Fruit fly (Drosophila melanogaster) whole organism, embryonic: ENCODE results near the gene cbt.
A peak's percentile ranks its signal among the peaks of the same experiment; 100 is the strongest.

Source experiments
- B-H1 ChIP-seq: fragments of 200-800 bp; sonication (Bioruptor generic); IDR thresholded peaks from 3 replicates; pipeline ENCODE4 v1.3.6; 2022; ENCODE audit warnings: missing biosample characterization, missing genetic modification characterization
- CG12769 ChIP-seq: fragments of 200-800 bp; sonication (Bioruptor generic); optimal IDR thresholded peaks from 2 replicates; lab custom pipeline; 2019; ENCODE audit warnings: missing biosample characterization, mild to moderate bottlenecking, missing genetic modification characterization, moderate library complexity
- CG13287 ChIP-seq: fragments of 200-800 bp; sonication (Bioruptor generic); IDR thresholded peaks from 2 replicates; pipeline ENCODE4 v1.3.6; 2022; ENCODE audit warnings: missing biosample characterization, missing genetic modification characterization; ENCODE audit not compliant: partially characterized antibody
- CG13296 ChIP-seq: fragments of 200-800 bp; sonication (Bioruptor generic); optimal IDR thresholded peaks from 3 replicates; lab custom pipeline; 2018; ENCODE audit warnings: missing biosample characterization, mild to moderate bottlenecking, missing genetic modification characterization
- CG14014 ChIP-seq: fragments of 200-800 bp; sonication (Bioruptor generic); IDR thresholded peaks from 2 replicates; pipeline ENCODE4 v1.3.6; 2022; ENCODE audit warnings: missing biosample characterization, missing genetic modification characterization
- CG15269 ChIP-seq: fragments of 200-800 bp; sonication (Bioruptor generic); optimal IDR thresholded peaks from 2 replicates; lab custom pipeline; 2018; ENCODE audit warnings: missing biosample characterization, mild to moderate bottlenecking, missing genetic modification characterization, moderate library complexity
- CG1647 ChIP-seq: fragments of 200-800 bp; sonication (Bioruptor generic); optimal IDR thresholded peaks from 3 replicates; lab custom pipeline; 2016; ENCODE audit warnings: missing biosample characterization, missing genetic modification characterization
- CG2199 ChIP-seq: fragments of 200-800 bp; sonication (Bioruptor generic); IDR thresholded peaks from 3 replicates; pipeline ENCODE4 v1.3.6; 2022; ENCODE audit warnings: missing biosample characterization, missing genetic modification characterization
- CG31224 ChIP-seq: fragments of 200-800 bp; sonication (Bioruptor generic); IDR thresholded peaks from 2 replicates; pipeline ENCODE4 v1.3.6; 2022; ENCODE audit warnings: missing biosample characterization, missing genetic modification characterization
- CG33213 ChIP-seq: fragments of 200-800 bp; sonication (Bioruptor generic); optimal IDR thresholded peaks from 3 replicates; lab custom pipeline; 2016; ENCODE audit warnings: missing biosample characterization, missing genetic modification characterization
- CG3838 ChIP-seq: fragments of 200-800 bp; sonication (Bioruptor generic); optimal IDR thresholded peaks from 3 replicates; lab custom pipeline; 2016; ENCODE audit warnings: missing biosample characterization, missing genetic modification characterization
- CG5180 ChIP-seq: fragments of 200-800 bp; sonication (Bioruptor generic); optimal IDR thresholded peaks from 3 replicates; lab custom pipeline; 2017; ENCODE audit warnings: missing biosample characterization, missing genetic modification characterization, mild to moderate bottlenecking, moderate library complexity, missing genetic modification reagents
- CG7786 ChIP-seq: fragments of 200-800 bp; sonication (Bioruptor generic); optimal IDR thresholded peaks from 2 replicates; lab custom pipeline; 2016; ENCODE audit warnings: missing biosample characterization, missing genetic modification characterization
- CG7928 ChIP-seq: fragments of 200-800 bp; sonication (Bioruptor generic); optimal IDR thresholded peaks from 2 replicates; lab custom pipeline; 2017; ENCODE audit warnings: missing biosample characterization, mild to moderate bottlenecking, missing genetic modification characterization
- CG9609 ChIP-seq: fragments of 200-800 bp; sonication (Bioruptor generic); optimal IDR thresholded peaks from 3 replicates; lab custom pipeline; 2016; ENCODE audit warnings: missing biosample characterization, missing genetic modification characterization
- Camta ChIP-seq: fragments of 200-800 bp; sonication (Bioruptor generic); optimal IDR thresholded peaks from 2 replicates; lab custom pipeline; 2016; ENCODE audit warnings: missing biosample characterization, missing genetic modification characterization
- Dfd ChIP-seq, 2 experiments: fragments of >200 bp; optimal IDR thresholded peaks; 2 replicates each; lab custom pipeline; 2017; ENCODE audit warnings: missing biosample characterization in 2 of 2, missing genetic modification characterization in 2 of 2
- Doc2 ChIP-seq: fragments of 200-800 bp; sonication (Bioruptor generic); IDR thresholded peaks from 2 replicates; pipeline ENCODE4 v1.3.6; 2022; ENCODE audit warnings: missing biosample characterization, missing genetic modification characterization
- Doc3 ChIP-seq: fragments of 200-800 bp; sonication (Bioruptor generic); IDR thresholded peaks from 3 replicates; pipeline ENCODE4 v1.3.6; 2022; ENCODE audit warnings: missing biosample characterization, missing genetic modification characterization; ENCODE audit not compliant: partially characterized antibody
- Dp ChIP-seq: fragments of 200-800 bp; sonication (Bioruptor generic); optimal IDR thresholded peaks from 2 replicates; lab custom pipeline; 2018; ENCODE audit warnings: missing biosample characterization, mild to moderate bottlenecking, missing genetic modification characterization, moderate library complexity
- Drgx ChIP-seq: fragments of 200-800 bp; sonication (Bioruptor generic); IDR thresholded peaks from 2 replicates; pipeline ENCODE4 v1.3.6; 2022; ENCODE audit warnings: missing biosample characterization, missing genetic modification characterization
- Elba2 ChIP-seq: fragments of 200-800 bp; sonication (Bioruptor generic); optimal IDR thresholded peaks from 3 replicates; lab custom pipeline; 2016; ENCODE audit warnings: missing biosample characterization, missing genetic modification characterization
- Ets65A ChIP-seq: fragments of 200-800 bp; sonication (Bioruptor generic); peaks from one replicate; lab custom pipeline; 2016; ENCODE audit warnings: missing biosample characterization, missing genetic modification characterization
- Fer1 ChIP-seq: fragments of 200-800 bp; sonication (Bioruptor generic); optimal IDR thresholded peaks from 2 replicates; lab custom pipeline; 2017; ENCODE audit warnings: missing biosample characterization, mild to moderate bottlenecking, missing genetic modification characterization
- Fer2 ChIP-seq: fragments of 200-800 bp; sonication (Bioruptor generic); optimal IDR thresholded peaks from 2 replicates; lab custom pipeline; 2018; ENCODE audit warnings: missing biosample characterization, mild to moderate bottlenecking, missing genetic modification characterization, moderate library complexity
- MTF-1 ChIP-seq: fragments of 200-800 bp; sonication (Bioruptor generic); optimal IDR thresholded peaks from 2 replicates; lab custom pipeline; 2018; ENCODE audit warnings: missing biosample characterization, mild to moderate bottlenecking, missing genetic modification characterization, borderline replicate concordance
- Opbp ChIP-seq: fragments of 200-800 bp; sonication (Bioruptor generic); IDR thresholded peaks from 3 replicates; pipeline ENCODE4 v1.3.6; 2022; ENCODE audit warnings: missing biosample characterization, missing genetic modification characterization; ENCODE audit not compliant: partially characterized antibody
- Sin3A ChIP-seq: fragments of >200 bp; optimal IDR thresholded peaks from 2 replicates; lab custom pipeline; 2018
- cg ChIP-seq: fragments of 200-800 bp; sonication (Bioruptor generic); optimal IDR thresholded peaks from 3 replicates; lab custom pipeline; 2019; ENCODE audit warnings: missing biosample characterization, mild to moderate bottlenecking, missing genetic modification characterization, moderate library complexity
- chn ChIP-seq: fragments of 200-800 bp; sonication (Bioruptor generic); optimal IDR thresholded peaks from 2 replicates; lab custom pipeline; 2016; ENCODE audit warnings: missing biosample characterization, missing genetic modification characterization
- dpn ChIP-seq, 2 experiments: fragments of 200-800 bp; sonication (Bioruptor generic); optimal IDR thresholded peaks; 3 replicates each; lab custom pipeline; 2016; ENCODE audit warnings: missing biosample characterization in 2 of 2, missing genetic modification characterization in 2 of 2
- fd64A ChIP-seq: fragments of 200-800 bp; sonication (Bioruptor generic); optimal IDR thresholded peaks from 3 replicates; lab custom pipeline; 2018; ENCODE audit warnings: missing biosample characterization, mild to moderate bottlenecking, missing genetic modification characterization
- fru ChIP-seq: fragments of >200 bp; optimal IDR thresholded peaks from 2 replicates; lab custom pipeline; 2017
- hkb ChIP-seq, 2 experiments: fragments of 200-800 bp in 1 of 2; fragments of >200 bp in 1 of 2; sonication (Bioruptor generic) in 1 of 2; IDR thresholded peaks in 1 of 2; optimal IDR thresholded peaks in 1 of 2; 2 replicates each; pipeline versions ENCODE4 v1.3.6 to Lab custom; 2017 to 2022; ENCODE audit warnings: missing biosample characterization in 1 of 2, missing genetic modification characterization in 1 of 2
- jumu ChIP-seq: fragments of 200-800 bp; sonication (Bioruptor generic); optimal IDR thresholded peaks from 3 replicates; lab custom pipeline; 2016; ENCODE audit warnings: missing biosample characterization, missing genetic modification characterization
- lbe ChIP-seq: fragments of 200-800 bp; sonication (Bioruptor generic); optimal IDR thresholded peaks from 2 replicates; lab custom pipeline; 2016; ENCODE audit warnings: missing biosample characterization, mild to moderate bottlenecking, missing genetic modification characterization
- lov ChIP-seq, 2 experiments: fragments of 200-800 bp in 1 of 2; fragments of >200 bp in 1 of 2; sonication (Bioruptor generic) in 1 of 2; IDR thresholded peaks in 1 of 2; optimal IDR thresholded peaks in 1 of 2; 2 replicates in 1 of 2; 3 replicates in 1 of 2; pipeline versions ENCODE4 v1.3.6 to Lab custom; 2017 to 2022; ENCODE audit warnings: missing biosample characterization in 1 of 2, missing genetic modification characterization in 1 of 2
- mld ChIP-seq: fragments of 200-800 bp; sonication (Bioruptor generic); IDR thresholded peaks from 3 replicates; pipeline ENCODE4 v1.3.6; 2022; ENCODE audit warnings: missing biosample characterization, missing genetic modification characterization; ENCODE audit not compliant: partially characterized antibody
- nerfin-1 ChIP-seq: fragments of 200-800 bp; sonication (Bioruptor generic); optimal IDR thresholded peaks from 3 replicates; lab custom pipeline; 2019; ENCODE audit warnings: missing biosample characterization, mild to moderate bottlenecking, missing genetic modification characterization, moderate library complexity
- p53 ChIP-seq: fragments of 200-800 bp; sonication (Bioruptor generic); optimal IDR thresholded peaks from 2 replicates; lab custom pipeline; 2016; ENCODE audit warnings: missing biosample characterization, missing genetic modification characterization
- pan ChIP-seq, 4 experiments: fragments of >200 bp in 3 of 4; fragments of 200-800 bp in 1 of 4; sonication (Bioruptor generic) in 1 of 4; optimal IDR thresholded peaks in 3 of 4; IDR thresholded peaks in 1 of 4; 2 replicates each; pipeline versions ENCODE4 v1.3.6 to Lab custom; 2017 to 2022; ENCODE audit warnings: missing biosample characterization in 2 of 4, missing genetic modification characterization in 2 of 4, mixed read lengths in 1 of 4
- pnt ChIP-seq: fragments of 200-800 bp; sonication (Bioruptor generic); optimal IDR thresholded peaks from 3 replicates; lab custom pipeline; 2016; ENCODE audit warnings: missing biosample characterization, missing genetic modification characterization
- sens ChIP-seq: fragments of 200-800 bp; sonication (Bioruptor generic); peaks from one replicate; lab custom pipeline; 2016; ENCODE audit warnings: missing biosample characterization, missing genetic modification characterization
- seq ChIP-seq: fragments of 200-800 bp; sonication (Bioruptor generic); IDR thresholded peaks from 2 replicates; pipeline ENCODE4 v1.3.6; 2022; ENCODE audit warnings: missing biosample characterization, missing genetic modification characterization
- so ChIP-seq: fragments of 200-800 bp; sonication (Bioruptor generic); IDR thresholded peaks from 3 replicates; pipeline ENCODE4 v1.3.6; 2022; ENCODE audit warnings: missing biosample characterization, missing genetic modification characterization
- sug ChIP-seq: fragments of 200-800 bp; optimal IDR thresholded peaks from 2 replicates; lab custom pipeline; 2019; ENCODE audit warnings: missing biosample characterization, mild to moderate bottlenecking, missing genetic modification characterization, moderate library complexity
- trem ChIP-seq: fragments of 200-800 bp; optimal IDR thresholded peaks from 3 replicates; lab custom pipeline; 2019; ENCODE audit warnings: missing biosample characterization, mild to moderate bottlenecking, missing genetic modification characterization, moderate library complexity
- yki ChIP-seq: fragments of >200 bp; optimal IDR thresholded peaks from 3 replicates; lab custom pipeline; 2018
- zen ChIP-seq: fragments of 200-800 bp; sonication (Bioruptor generic); optimal IDR thresholded peaks from 3 replicates; lab custom pipeline; 2018; ENCODE audit warnings: missing biosample characterization, mild to moderate bottlenecking, missing genetic modification characterization, moderate library complexity

The cbt gene

DNA sequence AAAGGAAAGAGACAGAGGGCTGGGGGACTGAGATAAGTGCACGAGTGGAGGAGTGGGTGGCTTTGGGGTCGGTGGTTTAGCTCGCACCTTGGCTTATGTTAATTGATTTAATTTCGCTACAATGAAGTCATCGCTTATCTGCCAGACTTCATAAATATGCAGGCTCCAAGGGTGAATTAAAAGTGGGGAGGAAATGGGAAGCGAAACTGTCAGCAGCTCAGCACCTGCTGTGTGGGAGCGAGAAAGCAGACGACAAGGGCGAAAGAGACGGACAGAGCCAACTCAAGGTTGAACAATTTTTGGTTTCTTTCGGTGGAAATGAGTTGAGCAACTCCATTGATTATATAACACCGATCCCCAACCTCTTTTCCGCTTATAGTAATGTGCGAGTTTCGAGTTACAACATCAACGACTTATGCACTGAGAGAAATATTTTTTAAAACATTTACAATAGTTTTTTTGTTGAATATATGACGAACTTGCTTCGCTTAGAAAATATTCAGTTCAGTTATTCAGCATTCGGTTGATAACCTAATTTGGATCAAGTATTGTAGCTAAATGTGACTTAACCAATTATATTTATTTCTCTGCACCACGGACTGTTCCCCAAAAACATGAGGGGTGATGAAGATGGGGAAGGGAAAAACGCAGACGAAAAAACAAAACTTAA, 41.0 kb upstream of the cbt start (continued):
- TF ChIP-seq CG12769 (tag; lab: Kevin White, UChicago) (peak; percentile 84), CG15269 (peak; percentile 88), Dfd (GFP tag; optimal IDR thresholded peaks at IDR 0.05; lab: Kevin White, UChicago) (no peak), so (GFP tag; lab: Robert Waterston, UW) (peak; percentile 88), zen (tag; lab: Kevin White, UChicago) (peak; percentile 44), Doc2 (no peak), yki (no peak), seq (GFP tag; lab: Robert Waterston, UW) (peak; percentile 85), CG13296 (peak; percentile 51), dpn (GFP tag; optimal IDR thresholded peaks at IDR 0.05; lab: Kevin White, UChicago) (peak; percentile 85), MTF-1 (GFP tag; lab: Kevin White, UChicago) (peak; percentile 68), nerfin-1 (tag; lab: Kevin White, UChicago) (peak; percentile 63), Doc3 (GFP tag; lab: Robert Waterston, UW) (no peak), CG7786 (GFP tag; lab: Kevin White, UChicago) (peak; percentile 64), CG7928 (GFP tag; lab: Kevin White, UChicago) (no peak), pnt (GFP tag; lab: Kevin White, UChicago) (peak; percentile 84), hkb (optimal IDR thresholded peaks at IDR 0.05; lab: Kevin White, UChicago) (no peak), hkb (GFP tag; IDR thresholded peaks at IDR 0.05; lab: Robert Waterston, UW) (peak; percentile 94), CG3838 (GFP tag; lab: Kevin White, UChicago) (peak; percentile 69), Drgx (GFP tag; lab: Robert Waterston, UW) (0 out of 2 replicates have a peak, but pooled peaks have one; percentile 26), Fer1 (GFP tag; lab: Kevin White, UChicago) (peak; percentile 78), CG31224 (GFP tag; lab: Robert Waterston, UW) (peak; percentile 27; the same call in 1 of the 2 replicates), trem (tag; lab: Kevin White, UChicago) (peak; percentile 57), fru (lab: Kevin White, UChicago) (no peak), CG2199 (GFP tag; lab: Robert Waterston, UW) (peak; percentile 48; the same call in 2 of the 3 replicates), Sin3A (no peak), Fer2 (tag; lab: Kevin White, UChicago) (peak; percentile 11), mld (GFP tag; lab: Robert Waterston, UW) (no peak), cg (GFP tag; lab: Kevin White, UChicago) (no peak), Opbp (GFP tag; lab: Robert Waterston, UW) (no peak), CG13287 (GFP tag; lab: Robert Waterston, UW) (no peak), lov (optimal IDR thresholded peaks at IDR 0.05; lab: Kevin White, UChicago) (no peak), lov (GFP tag; IDR thresholded peaks at IDR 0.05; lab: Robert Waterston, UW) (peak; percentile 74; the same call in 2 of the 3 replicates), Camta (GFP tag; lab: Kevin White, UChicago) (peak; percentile 88), sens (peak; percentile 99), Dp (GFP tag; lab: Kevin White, UChicago) (no peak), lbe (GFP tag; lab: Kevin White, UChicago) (no peak), pan (optimal IDR thresholded peaks at IDR 0.05; lab: Kevin White, UChicago) (no peak), pan (GFP tag; optimal IDR thresholded peaks at IDR 0.05 in 1 of 2, IDR thresholded peaks at IDR 0.05 in 1 of 2) (peak in 1 of 2 experiments; percentile 85), sug (tag; lab: Kevin White, UChicago) (peak; percentile 36), CG1647 (GFP tag; lab: Kevin White, UChicago) (peak; percentile 80), p53 (GFP tag; lab: Kevin White, UChicago) (peak; percentile 53), jumu (GFP tag; lab: Kevin White, UChicago) (peak; percentile 84), CG14014 (GFP tag; lab: Robert Waterston, UW) (peak; percentile 75), CG5180 (GFP tag; lab: Kevin White, UChicago) (peak; percentile 52), CG33213 (peak; percentile 76), chn (GFP tag; lab: Kevin White, UChicago) (peak; percentile 89), Elba2 (no peak), Ets65A (GFP tag; lab: Kevin White, UChicago) (peak; percentile 92), CG9609 (peak; percentile 63), B-H1 (GFP tag; lab: Robert Waterston, UW) (peak; percentile 65; the same call in 2 of the 3 replicates), fd64A (peak; percentile 26)
